Fruit fly (Drosophila melanogaster) whole organism, adult: Measurements from ENCODE around the gene Pep.

Experiments used
- CG11617 ChIP-seq: fragments of 200-800 bp; sonication (Bioruptor generic); optimal IDR thresholded peaks from 2 replicates; lab custom pipeline; 2017; ENCODE audit warnings: mild to moderate bottlenecking, missing biosample characterization, missing genetic modification reagents, missing genetic modification characterization
- CG1620 ChIP-seq: fragments of 200-800 bp; sonication (Bioruptor generic); optimal IDR thresholded peaks from 2 replicates; lab custom pipeline; 2016; ENCODE audit warnings: missing biosample characterization, missing genetic modification characterization
- CG5204 ChIP-seq: fragments of 200-800 bp; sonication (Bioruptor generic); optimal IDR thresholded peaks from 2 replicates; lab custom pipeline; 2016; ENCODE audit warnings: missing biosample characterization, missing genetic modification characterization
- CG7101 ChIP-seq: fragments of 200-800 bp; sonication (Bioruptor generic); optimal IDR thresholded peaks from 2 replicates; lab custom pipeline; 2018; ENCODE audit warnings: missing biosample characterization, mild to moderate bottlenecking, missing genetic modification characterization, moderate library complexity
- Hr96 ChIP-seq: fragments of 200-800 bp; sonication (Bioruptor generic); optimal IDR thresholded peaks from 2 replicates; lab custom pipeline; 2016; ENCODE audit warnings: missing biosample characterization, missing genetic modification characterization
- cic ChIP-seq: fragments of 200-800 bp; sonication (Bioruptor generic); optimal IDR thresholded peaks from 2 replicates; lab custom pipeline; 2017; ENCODE audit warnings: missing biosample characterization, mild to moderate bottlenecking, missing genetic modification characterization, moderate library complexity
- cnc ChIP-seq, 2 experiments: fragments of >200 bp; optimal IDR thresholded peaks; 2 replicates each; lab custom pipeline; 2017
- kay ChIP-seq: fragments of 200-800 bp; sonication (Bioruptor generic); peaks from one replicate; lab custom pipeline; 2016; ENCODE audit warnings: missing biosample characterization, missing genetic modification characterization, borderline replicate concordance
- ovo ChIP-seq: fragments of 200-800 bp; sonication (Bioruptor generic); optimal IDR thresholded peaks from 2 replicates; lab custom pipeline; 2016; ENCODE audit warnings: missing biosample characterization, missing genetic modification characterization
- tj ChIP-seq: fragments of 200-800 bp; sonication (Bioruptor generic); optimal IDR thresholded peaks from 3 replicates; lab custom pipeline; 2017; ENCODE audit warnings: missing biosample characterization, mild to moderate bottlenecking, missing genetic modification characterization, moderate library complexity

- TF ChIP-seq cnc (optimal IDR thresholded peaks at IDR 0.05; lab: Kevin White, UChicago) = no peak
- TF ChIP-seq kay (GFP tag; lab: Kevin White, UChicago) = peak; percentile 49
- TF ChIP-seq Hr96 (GFP tag; lab: Kevin White, UChicago) = no peak
- TF ChIP-seq cic = no peak
- TF ChIP-seq CG7101 (tag; lab: Kevin White, UChicago) = no peak
- TF ChIP-seq tj (GFP tag; lab: Kevin White, UChicago) = no peak
- TF ChIP-seq CG5204 = no peak
- no peak for TF ChIP-seq ovo (GFP tag; lab: Kevin White, UChicago)
- no peak for TF ChIP-seq CG11617 (GFP tag; lab: Kevin White, UChicago)
- TF ChIP-seq CG1620 = peak; percentile 2
Observed at dm6 chr3L:17610896-17611711, 33.7 kb downstream of the Pep start.
